Worm (Caenorhabditis elegans) whole organism, young adult: ENCODE data around the gene cmtr-1.

ENCODE experiments used
- Y67H2A.10 ChIP-seq: fragments of 200-800 bp; sonication (Bioruptor generic); conservative IDR thresholded peaks from 2 replicates; pipeline ENCODE4 v1.3.6; 2022; ENCODE audit warnings: missing genetic modification reagents, missing genetic modification characterization, missing compliant biosample characterization
- attf-3 ChIP-seq: fragments of 200-800 bp; sonication (Bioruptor generic); conservative IDR thresholded peaks from 2 replicates; pipeline ENCODE4 v1.3.6; 2022; ENCODE audit warnings: missing genetic modification reagents, missing genetic modification characterization, missing compliant biosample characterization
- cebp-1 ChIP-seq, 2 experiments: fragments of 200-800 bp in 1 of 2; sonication (Bioruptor generic) in 1 of 2; sonication (generic microtip) in 1 of 2; IDR thresholded peaks in 1 of 2; optimal IDR thresholded peaks in 1 of 2; 2 replicates each; pipeline versions ENCODE4 v1.3.6 to Lab custom; 2017 to 2022; ENCODE audit warnings: missing compliant biosample characterization in 2 of 2, missing genetic modification characterization in 2 of 2, mild to moderate bottlenecking in 1 of 2, missing genetic modification reagents in 1 of 2, moderate library complexity in 1 of 2
- somi-1 ChIP-seq: fragments of 200-800 bp; sonication (Bioruptor generic); optimal IDR thresholded peaks from 2 replicates; lab custom pipeline; 2018; ENCODE audit warnings: mild to moderate bottlenecking, missing genetic modification characterization, missing compliant biosample characterization
- tlf-1 ChIP-seq: fragments of 200-800 bp; sonication (Bioruptor generic); optimal IDR thresholded peaks from 2 replicates; lab custom pipeline; 2018; ENCODE audit warnings: mild to moderate bottlenecking, missing genetic modification characterization, missing compliant biosample characterization
- zfh-2 ChIP-seq: fragments of 200-800 bp; sonication (Bioruptor generic); conservative IDR thresholded peaks from 2 replicates; pipeline ENCODE4 v1.3.6; 2022; ENCODE audit warnings: missing genetic modification reagents, missing genetic modification characterization, missing compliant biosample characterization

ce11 chrII:15076778-15077435 lies 51.0 kb downstream of the cmtr-1 start, which contains the start of gene Y53F4B.19:
- TF ChIP-seq tlf-1 (GFP tag; lab: Kevin White, UChicago) (no peak), zfh-2 (GFP tag; lab: Robert Waterston, UW) (no peak), Y67H2A.10 (GFP tag; lab: Robert Waterston, UW) (no peak), somi-1 (GFP tag; lab: Kevin White, UChicago) (no peak), attf-3 (GFP tag; lab: Robert Waterston, UW) (no peak), cebp-1 (GFP tag; IDR thresholded peaks at IDR 0.05; lab: Robert Waterston, UW) (no peak), cebp-1 (tag; optimal IDR thresholded peaks at IDR 0.05; lab: Kevin White, UChicago) (no peak)
